Worm (Caenorhabditis elegans) whole organism, midembryonic: ENCODE measurements around the gene fbxb-61.

Experiments used
- flt-1 ChIP-seq: fragments of 200-800 bp; sonication (Bioruptor generic); IDR thresholded peaks from 2 replicates; pipeline ENCODE4 v1.3.6; 2022; ENCODE audit warnings: missing genetic modification characterization, missing compliant biosample characterization
- ref-1 ChIP-seq: fragments of 200-800 bp; sonication (Bioruptor generic); conservative IDR thresholded peaks from 2 replicates; pipeline ENCODE4 v1.3.6; 2022; ENCODE audit warnings: missing genetic modification reagents, missing genetic modification characterization, missing compliant biosample characterization

ce11 chrV:19285921-19286320 is 18.0 kb upstream of the fbxb-61 start:
- TF ChIP-seq ref-1 (no peak), flt-1 (GFP tag; lab: Robert Waterston, UW) (no peak)
